Worm (Caenorhabditis elegans) whole organism, L4 larva: Measurements from ENCODE around the gene T04A8.13.

Source experiments
- D1046.2 ChIP-seq: fragments of 200-800 bp; sonication (Bioruptor generic); IDR thresholded peaks from 2 replicates; pipeline ENCODE4 v1.3.6; 2022; ENCODE audit warnings: missing genetic modification characterization, missing compliant biosample characterization
- F10B5.3 ChIP-seq: sonication (generic microtip); optimal IDR thresholded peaks from 2 replicates; lab custom pipeline; 2016; ENCODE audit warnings: mild to moderate bottlenecking, missing genetic modification characterization, missing compliant biosample characterization
- F26F4.8 ChIP-seq: fragments of 200-800 bp; sonication (Bioruptor generic); conservative IDR thresholded peaks from 2 replicates; pipeline ENCODE4 v1.3.6; 2022; ENCODE audit warnings: missing genetic modification characterization, missing compliant biosample characterization
- F44E2.7 ChIP-seq: fragments of 200-800 bp; sonication (Bioruptor generic); IDR thresholded peaks from 2 replicates; pipeline ENCODE4 v2.1.2; 2022; ENCODE audit warnings: missing genetic modification characterization, missing compliant biosample characterization
- R02D3.7 ChIP-seq: fragments of 150-350 bp; sonication (generic microtip); optimal IDR thresholded peaks from 3 replicates; lab custom pipeline; 2014; ENCODE audit warnings: missing biosample characterization, missing genetic modification characterization
- T20F7.1 ChIP-seq: fragments of 200-800 bp; sonication (Bioruptor generic); optimal IDR thresholded peaks from 2 replicates; lab custom pipeline; 2018; ENCODE audit warnings: mild to moderate bottlenecking, missing genetic modification characterization, missing compliant biosample characterization
- Y105C5A.15 ChIP-seq: fragments of 200-800 bp; sonication (Bioruptor generic); IDR thresholded peaks from 2 replicates; pipeline ENCODE4 v1.3.6; 2022; ENCODE audit warnings: missing genetic modification characterization, missing compliant biosample characterization
- ZK546.5 ChIP-seq, 2 experiments: sonication (generic microtip); optimal IDR thresholded peaks; 2 replicates each; lab custom pipeline; 2017; ENCODE audit warnings: missing biosample characterization in 2 of 2, missing genetic modification characterization in 2 of 2
- aly-2 ChIP-seq: sonication (generic microtip); optimal IDR thresholded peaks from 2 replicates; lab custom pipeline; 2018; ENCODE audit warnings: missing biosample characterization, missing genetic modification characterization
- ama-1 ChIP-seq: fragments of 150-350 bp; optimal IDR thresholded peaks from 2 replicates; lab custom pipeline; 2014; ENCODE audit warnings: inconsistent platforms, mixed read lengths
- ceh-20 ChIP-seq: fragments of 200-800 bp; sonication (Bioruptor generic); IDR thresholded peaks from 2 replicates; pipeline ENCODE4 v1.3.6; 2022; ENCODE audit warnings: missing genetic modification reagents, missing genetic modification characterization, missing compliant biosample characterization
- ceh-32 ChIP-seq: sonication (generic microtip); optimal IDR thresholded peaks from 2 replicates; lab custom pipeline; 2016; ENCODE audit warnings: mild to moderate bottlenecking, missing genetic modification characterization, missing compliant biosample characterization; ENCODE audit not compliant: poor library complexity
- ceh-82 ChIP-seq: sonication (generic microtip); optimal IDR thresholded peaks from 2 replicates; lab custom pipeline; 2017; ENCODE audit warnings: missing biosample characterization, missing genetic modification characterization
- ces-1 ChIP-seq: fragments of 150-350 bp; sonication (generic microtip); optimal IDR thresholded peaks from 4 replicates; lab custom pipeline; 2014; ENCODE audit warnings: missing biosample characterization, missing genetic modification reagents, missing genetic modification characterization
- ctbp-1 ChIP-seq: fragments of 200-800 bp; sonication (Bioruptor generic); IDR thresholded peaks from 2 replicates; pipeline ENCODE4 v1.3.6; 2022; ENCODE audit warnings: missing genetic modification reagents, missing genetic modification characterization, missing compliant biosample characterization
- daf-16 ChIP-seq, 3 experiments: sonication (generic microtip); optimal IDR thresholded peaks; 2 replicates each; lab custom pipeline; 2016 to 2017; ENCODE audit warnings: missing genetic modification characterization in 3 of 3, missing genetic modification reagents in 3 of 3, mild to moderate bottlenecking in 2 of 3, missing compliant biosample characterization in 2 of 3, missing biosample characterization in 1 of 3, moderate library complexity in 1 of 3
- daf-8 ChIP-seq: fragments of 200-800 bp; sonication (Bioruptor generic); IDR thresholded peaks from 2 replicates; pipeline ENCODE4 v1.3.6; 2022; ENCODE audit warnings: missing genetic modification characterization, missing compliant biosample characterization
- duxl-1 ChIP-seq: sonication (generic microtip); optimal IDR thresholded peaks from 2 replicates; lab custom pipeline; 2016; ENCODE audit warnings: mild to moderate bottlenecking, missing genetic modification characterization, moderate library complexity, missing compliant biosample characterization; ENCODE audit not compliant: poor library complexity
- egl-27 ChIP-seq: sonication (generic microtip); optimal IDR thresholded peaks from 3 replicates; lab custom pipeline; 2017; ENCODE audit warnings: missing biosample characterization, missing genetic modification reagents, missing genetic modification characterization
- hlh-11 ChIP-seq: fragments of 200-800 bp; sonication (Bioruptor generic); optimal IDR thresholded peaks from 2 replicates; lab custom pipeline; 2018; ENCODE audit warnings: mild to moderate bottlenecking, missing genetic modification characterization, missing compliant biosample characterization
- hlh-30 ChIP-seq: sonication (generic microtip); optimal IDR thresholded peaks from 2 replicates; lab custom pipeline; 2017; ENCODE audit warnings: antibody characterized with exemption, mild to moderate bottlenecking, missing genetic modification characterization, missing compliant biosample characterization; ENCODE audit not compliant: insufficient read depth
- hmg-1.1 ChIP-seq: fragments of 200-800 bp; sonication (Bioruptor generic); IDR thresholded peaks from 2 replicates; pipeline ENCODE4 v1.3.6; 2022; ENCODE audit warnings: missing genetic modification reagents, missing genetic modification characterization, missing compliant biosample characterization
- lim-7 ChIP-seq: fragments of 200-800 bp; sonication (Bioruptor generic); IDR thresholded peaks from 2 replicates; pipeline ENCODE4 v1.3.6; 2022; ENCODE audit warnings: missing genetic modification characterization, missing compliant biosample characterization
- lin-1 ChIP-seq: fragments of 200-800 bp; sonication (Bioruptor generic); IDR thresholded peaks from 2 replicates; pipeline ENCODE4 v1.3.6; 2022; ENCODE audit warnings: missing genetic modification reagents, missing genetic modification characterization, missing compliant biosample characterization
- lin-13 ChIP-seq: fragments of 150-350 bp; optimal IDR thresholded peaks from 2 replicates; lab custom pipeline; 2014; ENCODE audit warnings: missing biosample characterization, missing genetic modification reagents, missing genetic modification characterization
- lin-39 ChIP-seq: fragments of 150-350 bp; optimal IDR thresholded peaks from 2 replicates; lab custom pipeline; 2014; ENCODE audit warnings: missing biosample characterization, missing genetic modification reagents, missing genetic modification characterization
- lir-3 ChIP-seq: sonication (generic microtip); optimal IDR thresholded peaks from 2 replicates; lab custom pipeline; 2016; ENCODE audit warnings: mild to moderate bottlenecking, missing genetic modification characterization, missing compliant biosample characterization
- madf-9 ChIP-seq: fragments of 200-800 bp; sonication (Bioruptor generic); conservative IDR thresholded peaks from 2 replicates; pipeline ENCODE4 v1.3.6; 2022; ENCODE audit warnings: missing genetic modification reagents, missing genetic modification characterization, missing compliant biosample characterization
- mdl-1 ChIP-seq, 2 experiments: fragments of 150-350 bp in 1 of 2; sonication (generic microtip) in 1 of 2; optimal IDR thresholded peaks; 2 replicates each; lab custom pipeline; 2014 to 2017; ENCODE audit warnings: missing biosample characterization in 2 of 2, missing genetic modification characterization in 2 of 2
- mdt-29 ChIP-seq: fragments of 200-800 bp; sonication (Bioruptor generic); IDR thresholded peaks from 2 replicates; pipeline ENCODE4 v1.3.6; 2022; ENCODE audit warnings: missing genetic modification reagents, missing genetic modification characterization, missing compliant biosample characterization
- mep-1 ChIP-seq: fragments of 150-350 bp; sonication (generic microtip); optimal IDR thresholded peaks from 3 replicates; lab custom pipeline; 2014; ENCODE audit warnings: missing biosample characterization, missing genetic modification characterization
- mxl-3 ChIP-seq: fragments of 200-800 bp; sonication (Bioruptor generic); optimal IDR thresholded peaks from 2 replicates; lab custom pipeline; 2018; ENCODE audit warnings: mild to moderate bottlenecking, missing genetic modification characterization, missing compliant biosample characterization
- nhr-11 ChIP-seq: fragments of 150-350 bp; optimal IDR thresholded peaks from 2 replicates; lab custom pipeline; 2014; ENCODE audit warnings: missing biosample characterization, missing genetic modification characterization
- nhr-25 ChIP-seq: sonication (generic microtip); optimal IDR thresholded peaks from 2 replicates; lab custom pipeline; 2017; ENCODE audit warnings: missing genetic modification characterization, mild to moderate bottlenecking, missing compliant biosample characterization, antibody characterized with exemption, moderate library complexity, borderline replicate concordance; ENCODE audit not compliant: insufficient read depth
- nhr-28 ChIP-seq: fragments of 150-350 bp; optimal IDR thresholded peaks from 2 replicates; lab custom pipeline; 2014; ENCODE audit warnings: missing biosample characterization, missing genetic modification characterization
- nhr-41 ChIP-seq: fragments of 200-800 bp; sonication (Bioruptor generic); IDR thresholded peaks from 2 replicates; pipeline ENCODE4 v1.3.6; 2022; ENCODE audit warnings: missing genetic modification reagents, missing genetic modification characterization, missing compliant biosample characterization
- nhr-42 ChIP-seq: fragments of 200-800 bp; sonication (Bioruptor generic); IDR thresholded peaks from 2 replicates; pipeline ENCODE4 v1.3.6; 2022; ENCODE audit warnings: missing genetic modification characterization, missing compliant biosample characterization
- nhr-76 ChIP-seq: fragments of 150-350 bp; optimal IDR thresholded peaks from 2 replicates; lab custom pipeline; 2014; ENCODE audit warnings: missing biosample characterization, missing genetic modification characterization
- nhr-77 ChIP-seq: fragments of 150-350 bp; optimal IDR thresholded peaks from 2 replicates; lab custom pipeline; 2014; ENCODE audit warnings: missing biosample characterization, missing genetic modification characterization
- set-16 ChIP-seq: fragments of 200-800 bp; sonication (Bioruptor generic); IDR thresholded peaks from 2 replicates; pipeline ENCODE4 v1.3.6; 2022; ENCODE audit warnings: missing genetic modification reagents, missing genetic modification characterization, missing compliant biosample characterization
- snpc-1.2 ChIP-seq: fragments of 200-800 bp; sonication (Bioruptor generic); IDR thresholded peaks from 2 replicates; pipeline ENCODE4 v1.3.6; 2022; ENCODE audit warnings: missing genetic modification reagents, missing genetic modification characterization, missing compliant biosample characterization
- snpc-4 ChIP-seq: fragments of 150-350 bp; optimal IDR thresholded peaks from 2 replicates; lab custom pipeline; 2014; ENCODE audit warnings: missing biosample characterization, missing genetic modification characterization
- spr-3 ChIP-seq: fragments of 200-800 bp; sonication (Bioruptor generic); optimal IDR thresholded peaks from 2 replicates; lab custom pipeline; 2018; ENCODE audit warnings: mild to moderate bottlenecking, missing genetic modification characterization, missing compliant biosample characterization
- tra-1 ChIP-seq: fragments of 200-800 bp; sonication (Bioruptor generic); IDR thresholded peaks from 2 replicates; pipeline ENCODE4 v1.3.6; 2022; ENCODE audit warnings: missing genetic modification reagents, missing genetic modification characterization, missing compliant biosample characterization
- unc-39 ChIP-seq: sonication (generic microtip); optimal IDR thresholded peaks from 2 replicates; lab custom pipeline; 2017; ENCODE audit warnings: missing biosample characterization, missing genetic modification characterization
- unc-62 ChIP-seq, 3 experiments: fragments of 150-350 bp in 1 of 3; sonication (generic microtip); optimal IDR thresholded peaks in 2 of 3; peaks in 1 of 3; 1 replicate in 1 of 3; 2 replicates in 2 of 3; lab custom pipeline; 2014 to 2017; ENCODE audit warnings: missing biosample characterization in 3 of 3, missing genetic modification characterization in 3 of 3, missing genetic modification reagents in 3 of 3, missing genotype in 1 of 3
- vab-7 ChIP-seq: fragments of 200-800 bp; sonication (Bioruptor generic); IDR thresholded peaks from 2 replicates; pipeline ENCODE4 v1.3.6; 2022; ENCODE audit warnings: missing genetic modification reagents, missing genetic modification characterization, missing compliant biosample characterization
- zfp-3 ChIP-seq: fragments of 200-800 bp; sonication (Bioruptor generic); conservative IDR thresholded peaks from 2 replicates; pipeline ENCODE4 v1.3.6; 2022; ENCODE audit warnings: missing genetic modification reagents, missing genetic modification characterization, missing compliant biosample characterization
- zip-11 ChIP-seq: fragments of 200-800 bp; sonication (Bioruptor generic); IDR thresholded peaks from 2 replicates; pipeline ENCODE4 v1.3.6; 2022; ENCODE audit warnings: missing genetic modification characterization, missing compliant biosample characterization
- zip-2 ChIP-seq: fragments of 150-350 bp; optimal IDR thresholded peaks from 2 replicates; lab custom pipeline; 2014; ENCODE audit warnings: missing biosample characterization, missing genetic modification characterization
- ztf-7 ChIP-seq: fragments of 150-350 bp; optimal IDR thresholded peaks from 2 replicates; lab custom pipeline; 2014; ENCODE audit warnings: missing biosample characterization, missing genetic modification characterization

Gene T04A8.13

DNA sequence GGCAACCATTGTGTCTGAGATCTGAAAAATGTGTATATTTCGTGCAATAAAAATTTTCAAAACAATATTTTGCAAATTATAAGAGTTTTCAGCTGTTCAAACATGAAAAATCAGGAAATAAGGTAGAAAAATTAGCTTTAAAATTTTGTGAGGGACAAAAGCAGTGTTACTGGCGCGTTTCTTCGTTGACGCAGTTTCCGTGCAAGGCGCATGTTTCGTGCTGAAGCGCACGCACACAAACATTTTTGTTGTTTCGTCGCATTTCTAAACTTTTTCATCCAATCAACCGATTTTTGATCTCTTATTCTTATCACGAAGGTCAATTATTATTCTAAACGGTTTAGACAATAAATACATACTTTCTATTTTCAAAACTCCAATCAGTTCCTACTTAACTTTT lies 13.5 kb upstream of the T04A8.13 start, which contains the start of gene nifk-1:
TSS of gene nifk-1 (minus strand) at position 27 of the 400 bp plus-strand sequence.
- TF ChIP-seq lin-13 (GFP tag; lab: Kevin White, UChicago), result peak; percentile 19
- peak; percentile 28 for TF ChIP-seq ztf-7
- peak; percentile 83 for TF ChIP-seq mep-1
- peak; percentile 63 for TF ChIP-seq hlh-30
- TF ChIP-seq ama-1 (lab: Kevin White, UChicago), result no peak
- no peak for TF ChIP-seq tra-1 (GFP tag; lab: Robert Waterston, UW)
- no peak for TF ChIP-seq zip-2 (tag; lab: Kevin White, UChicago)
- TF ChIP-seq D1046.2, result no peak
- no peak for TF ChIP-seq F26F4.8 (GFP tag; lab: Robert Waterston, UW)
- TF ChIP-seq nhr-28 (tag; lab: Kevin White, UChicago), result peak; percentile 76
- peak; percentile 80 for TF ChIP-seq hlh-11 (tag; lab: Kevin White, UChicago)
- no peak for TF ChIP-seq daf-8 (GFP tag; lab: Robert Waterston, UW)
- no peak for TF ChIP-seq vab-7
- TF ChIP-seq duxl-1, result no peak
- no peak for TF ChIP-seq R02D3.7 (tag; lab: Kevin White, UChicago)
- TF ChIP-seq nhr-41 (GFP tag; lab: Robert Waterston, UW), result no peak
- no peak for TF ChIP-seq mdt-29 (GFP tag; lab: Robert Waterston, UW)
- no peak for TF ChIP-seq unc-39
- TF ChIP-seq madf-9, result no peak
- TF ChIP-seq snpc-4, result no peak
- no peak for TF ChIP-seq lin-39 (tag; lab: Kevin White, UChicago)
- TF ChIP-seq egl-27 (tag; lab: Kevin White, UChicago), result no peak
- no peak for TF ChIP-seq ctbp-1 (GFP tag; lab: Robert Waterston, UW)
- no peak for TF ChIP-seq zip-11 (GFP tag; lab: Robert Waterston, UW)
- peak; percentile 58 for TF ChIP-seq hmg-1.1
- no peak for TF ChIP-seq ceh-20 (GFP tag; lab: Robert Waterston, UW)
- TF ChIP-seq zfp-3, result no peak
- TF ChIP-seq ceh-82 (tag; lab: Kevin White, UChicago), result no peak
- no peak for TF ChIP-seq nhr-42
- no peak for TF ChIP-seq unc-62 (GFP tag; optimal IDR thresholded peaks at IDR 0.05 in 1 of 2; lab: Kevin White, UChicago)
- TF ChIP-seq unc-62 (tag; optimal IDR thresholded peaks at IDR 0.05; lab: Kevin White, UChicago), result no peak
- peak; percentile 62 for TF ChIP-seq mxl-3 (GFP tag; lab: Kevin White, UChicago)
- TF ChIP-seq daf-16 (GFP tag; optimal IDR thresholded peaks at IDR 0.05; lab: Kevin White, UChicago), result peak in 1 of 2 experiments; percentile 55
- peak; percentile 94 for TF ChIP-seq daf-16 (tag; optimal IDR thresholded peaks at IDR 0.05; lab: Kevin White, UChicago)
- TF ChIP-seq Y105C5A.15 (GFP tag; lab: Robert Waterston, UW), result no peak
- no peak for TF ChIP-seq snpc-1.2 (GFP tag; lab: Robert Waterston, UW)
- TF ChIP-seq lim-7, result no peak
- no peak for TF ChIP-seq ces-1 (GFP tag; lab: Kevin White, UChicago)
- peak; percentile 22 for TF ChIP-seq nhr-11 (tag; lab: Kevin White, UChicago)
- no peak for TF ChIP-seq lir-3
- TF ChIP-seq aly-2 (tag; lab: Kevin White, UChicago), result no peak
- no peak for TF ChIP-seq set-16 (GFP tag; lab: Robert Waterston, UW)
- TF ChIP-seq mdl-1 (tag; optimal IDR thresholded peaks at IDR 0.05; lab: Kevin White, UChicago), result peak in 1 of 2 experiments; percentile 55
- 0 out of 2 replicates have a peak, but pooled peaks have one; percentile 23 for TF ChIP-seq lin-1 (GFP tag; lab: Robert Waterston, UW)
- TF ChIP-seq ZK546.5 (tag; optimal IDR thresholded peaks at IDR 0.05; lab: Kevin White, UChicago), result no peak
- TF ChIP-seq F10B5.3 (tag; lab: Kevin White, UChicago), result no peak
- peak; percentile 68 for TF ChIP-seq nhr-77
- peak; percentile 70 for TF ChIP-seq T20F7.1 (GFP tag; lab: Kevin White, UChicago)
- no peak for TF ChIP-seq nhr-76
- no peak for TF ChIP-seq F44E2.7 (GFP tag; lab: Robert Waterston, UW)
- no peak for TF ChIP-seq nhr-25 (tag; lab: Kevin White, UChicago)
- no peak for TF ChIP-seq spr-3 (GFP tag; lab: Kevin White, UChicago)
- TF ChIP-seq ceh-32 (tag; lab: Kevin White, UChicago), result no peak
